Worm (Caenorhabditis elegans) whole organism, early embryonic: ENCODE measurements around the gene F14D2.8.
"Not testable (repeated sequence)": the region's sequence is repeated elsewhere in the genome, so short reads cannot be mapped to it uniquely, and the experiment has no call there.

ENCODE experiments used
- ama-1 ChIP-seq: fragments of 150-350 bp; optimal IDR thresholded peaks from 2 replicates; lab custom pipeline; 2014
- hmg-4 ChIP-seq: fragments of 200-800 bp; sonication (Bioruptor generic); optimal IDR thresholded peaks from 2 replicates; lab custom pipeline; 2018; ENCODE audit warnings: mild to moderate bottlenecking, missing genetic modification characterization, missing compliant biosample characterization

- not testable (repeated sequence) for TF ChIP-seq ama-1 (lab: Kevin White, UChicago); hmg-4 (GFP tag; lab: Kevin White, UChicago)
Measured at ce11 chrII:3309963-3310362, 39.7 kb downstream of the F14D2.8 start.
